Fruit fly (Drosophila melanogaster): ENCODE results near the gene fax.

DNA sequence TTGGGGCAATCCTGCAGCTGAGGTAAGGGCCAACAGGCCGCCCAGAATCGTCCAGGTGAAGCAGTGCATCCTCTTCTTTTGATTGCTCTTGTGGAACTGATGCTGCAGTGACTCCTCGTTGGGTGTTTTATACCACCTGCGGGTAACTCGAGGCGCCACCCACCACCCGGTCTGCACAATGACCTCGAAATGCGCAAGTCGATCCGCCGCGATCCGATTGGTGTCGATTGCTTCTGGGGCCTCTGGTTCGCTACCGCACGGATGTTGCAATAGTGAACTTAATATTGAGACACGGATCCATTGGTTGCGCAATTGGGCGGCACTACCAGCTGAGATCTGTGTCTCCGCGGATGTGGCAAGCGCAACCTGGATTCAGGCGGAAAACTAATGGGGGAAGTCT is 44.4 kb downstream of the fax start, which contains the start of gene Cpr72Ec:
- TF ChIP-seq Ets98B (GFP tag; IDR thresholded peaks at IDR 0.05) (no peak), CG32121 (GFP tag; IDR thresholded peaks at IDR 0.05) (no peak), CG8301 (tag; optimal IDR thresholded peaks at IDR 0.05) (no peak), EcR (GFP tag; optimal IDR thresholded peaks at IDR 0.05) (no peak), Pif1B (GFP tag; optimal IDR thresholded peaks at IDR 0.05) (no peak), CG34367 (tag; optimal IDR thresholded peaks at IDR 0.05) (no peak), CG10348 (GFP tag; IDR thresholded peaks at IDR 0.05) (no peak)
